Worm (Caenorhabditis elegans) whole organism, mixed stage, embryonic: ENCODE results near the gene lact-6.

Experiments
- M03D4.4 ChIP-seq: sonication (generic microtip); optimal IDR thresholded peaks from 2 replicates; lab custom pipeline; 2017; ENCODE audit warnings: mild to moderate bottlenecking, missing genetic modification characterization, missing compliant biosample characterization
- bed-3 ChIP-seq: fragments of 200-800 bp; sonication (Bioruptor generic); optimal IDR thresholded peaks from 3 replicates; lab custom pipeline; 2018; ENCODE audit warnings: mild to moderate bottlenecking, missing genetic modification characterization, moderate library complexity, missing compliant biosample characterization
- blmp-1 ChIP-seq: fragments of 150-350 bp; optimal IDR thresholded peaks from 2 replicates; lab custom pipeline; 2014; ENCODE audit warnings: missing biosample characterization, missing genetic modification characterization
- ceh-39 ChIP-seq: fragments of 150-350 bp; optimal IDR thresholded peaks from 2 replicates; lab custom pipeline; 2014; ENCODE audit warnings: missing biosample characterization, missing genetic modification characterization
- ceh-83 ChIP-seq: fragments of 200-800 bp; sonication (Bioruptor generic); optimal IDR thresholded peaks from 2 replicates; lab custom pipeline; 2018; ENCODE audit warnings: mild to moderate bottlenecking, missing genetic modification characterization, missing compliant biosample characterization
- cnd-1 ChIP-seq: fragments of 200-800 bp; sonication (Bioruptor generic); optimal IDR thresholded peaks from 2 replicates; lab custom pipeline; 2018; ENCODE audit warnings: mild to moderate bottlenecking, missing genetic modification characterization, missing compliant biosample characterization
- drap-1 ChIP-seq: fragments of 200-800 bp; sonication (Bioruptor generic); optimal IDR thresholded peaks from 3 replicates; lab custom pipeline; 2018; ENCODE audit warnings: mild to moderate bottlenecking, missing genetic modification characterization, missing compliant biosample characterization
- elt-1 ChIP-seq: sonication (generic microtip); optimal IDR thresholded peaks from 2 replicates; lab custom pipeline; 2017; ENCODE audit warnings: missing genetic modification characterization, mild to moderate bottlenecking, missing compliant biosample characterization, antibody characterized with exemption, moderate library complexity, borderline replicate concordance; ENCODE audit not compliant: insufficient read depth
- elt-3 ChIP-seq: fragments of 150-350 bp; optimal IDR thresholded peaks from 2 replicates; lab custom pipeline; 2014; ENCODE audit warnings: missing biosample characterization, missing genetic modification characterization
- flh-1 ChIP-seq: fragments of 200-800 bp; sonication (Bioruptor generic); optimal IDR thresholded peaks from 2 replicates; lab custom pipeline; 2018; ENCODE audit warnings: mild to moderate bottlenecking, missing genetic modification characterization, moderate library complexity, missing compliant biosample characterization
- ham-2 ChIP-seq: fragments of 200-800 bp; sonication (Bioruptor generic); optimal IDR thresholded peaks from 2 replicates; lab custom pipeline; 2018; ENCODE audit warnings: mild to moderate bottlenecking, missing genetic modification characterization, missing compliant biosample characterization
- hlh-1 ChIP-seq: fragments of 150-350 bp; optimal IDR thresholded peaks from 2 replicates; lab custom pipeline; 2014; ENCODE audit warnings: missing biosample characterization, missing genetic modification reagents, missing genetic modification characterization
- lin-13 ChIP-seq: fragments of 150-350 bp; optimal IDR thresholded peaks from 2 replicates; lab custom pipeline; 2014; ENCODE audit warnings: missing biosample characterization, missing genetic modification characterization
- lin-32 ChIP-seq: fragments of 200-800 bp; sonication (Bioruptor generic); optimal IDR thresholded peaks from 2 replicates; lab custom pipeline; 2018; ENCODE audit warnings: mild to moderate bottlenecking, missing genetic modification characterization, missing compliant biosample characterization
- lsy-2 ChIP-seq: fragments of 150-350 bp; optimal IDR thresholded peaks from 2 replicates; lab custom pipeline; 2014; ENCODE audit warnings: missing biosample characterization, missing genetic modification characterization
- mab-5 ChIP-seq: fragments of 150-350 bp; optimal IDR thresholded peaks from 2 replicates; lab custom pipeline; 2014; ENCODE audit warnings: missing biosample characterization, missing genetic modification characterization
- mep-1 ChIP-seq: fragments of 150-350 bp; optimal IDR thresholded peaks from 2 replicates; lab custom pipeline; 2017; ENCODE audit warnings: missing biosample characterization, missing genetic modification reagents, missing genetic modification characterization, inconsistent platforms
- mls-2 ChIP-seq: sonication (generic microtip); optimal IDR thresholded peaks from 2 replicates; lab custom pipeline; 2016; ENCODE audit warnings: mild to moderate bottlenecking, missing genetic modification characterization, moderate library complexity, missing compliant biosample characterization
- nhr-2 ChIP-seq: fragments of 150-350 bp; optimal IDR thresholded peaks from 2 replicates; lab custom pipeline; 2014; ENCODE audit warnings: missing biosample characterization, missing genetic modification characterization
- nhr-237 ChIP-seq: fragments of 150-350 bp; optimal IDR thresholded peaks from 2 replicates; lab custom pipeline; 2014; ENCODE audit warnings: missing biosample characterization, missing genetic modification characterization
- nhr-28 ChIP-seq: fragments of 150-350 bp; optimal IDR thresholded peaks from 2 replicates; lab custom pipeline; 2014; ENCODE audit warnings: missing biosample characterization, missing genetic modification characterization
- pha-4 ChIP-seq: fragments of 150-350 bp; optimal IDR thresholded peaks from 2 replicates; lab custom pipeline; 2018; ENCODE audit warnings: missing biosample characterization, missing genetic modification reagents, missing genetic modification characterization
- sem-2 ChIP-seq: fragments of 200-800 bp; sonication (Bioruptor generic); optimal IDR thresholded peaks from 2 replicates; lab custom pipeline; 2018; ENCODE audit warnings: mild to moderate bottlenecking, missing genetic modification characterization, missing compliant biosample characterization
- snpc-4 ChIP-seq: fragments of 150-350 bp; optimal IDR thresholded peaks from 2 replicates; lab custom pipeline; 2014; ENCODE audit warnings: missing biosample characterization, missing genetic modification characterization
- tbx-8 ChIP-seq: fragments of 200-800 bp; sonication (Bioruptor generic); optimal IDR thresholded peaks from 2 replicates; lab custom pipeline; 2018; ENCODE audit warnings: mild to moderate bottlenecking, missing genetic modification characterization, moderate library complexity, missing compliant biosample characterization
- unc-120 ChIP-seq: sonication (generic microtip); optimal IDR thresholded peaks from 2 replicates; lab custom pipeline; 2017; ENCODE audit warnings: missing genetic modification characterization, missing compliant biosample characterization; ENCODE audit not compliant: poor library complexity, severe bottlenecking
- unc-39 ChIP-seq: fragments of 150-350 bp; optimal IDR thresholded peaks from 2 replicates; lab custom pipeline; 2014; ENCODE audit warnings: missing biosample characterization, missing genetic modification characterization
- unc-62 ChIP-seq: fragments of 150-350 bp; optimal IDR thresholded peaks from 2 replicates; lab custom pipeline; 2014; ENCODE audit warnings: missing biosample characterization, missing genetic modification reagents, missing genetic modification characterization
- ztf-11 ChIP-seq: fragments of 150-350 bp; optimal IDR thresholded peaks from 2 replicates; lab custom pipeline; 2014; ENCODE audit warnings: missing biosample characterization, missing genetic modification characterization

Gene lact-6

DNA sequence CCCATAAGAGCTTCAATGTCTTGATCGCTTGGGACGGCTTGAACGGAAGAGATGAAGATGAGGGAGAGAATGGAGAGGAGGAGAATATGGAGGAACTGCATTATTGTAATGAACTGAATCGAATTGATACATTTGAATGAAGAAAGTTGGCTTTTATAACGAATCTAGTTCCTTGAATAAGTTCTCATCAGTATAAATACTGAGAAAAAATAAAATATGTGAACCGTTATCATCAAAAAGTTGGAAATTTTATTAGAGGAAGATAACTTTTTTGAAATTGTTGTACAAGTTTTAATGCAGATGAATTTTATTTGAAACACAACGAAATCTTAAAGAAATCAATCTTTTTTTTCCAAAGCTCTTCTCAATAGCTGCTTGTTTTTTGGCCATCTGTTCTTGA, 24.2 kb downstream of the lact-6 start, which contains the start of gene T02D1.7:
T02D1.7 (minus strand) TSS at position 101 of the 400 bp plus-strand sequence.
- TF ChIP-seq ceh-39 (tag; lab: Kevin White, UChicago) (no peak), cnd-1 (tag; lab: Kevin White, UChicago) (no peak), unc-120 (tag; lab: Kevin White, UChicago) (no peak), mls-2 (tag; lab: Kevin White, UChicago) (no peak), lin-13 (no peak), lsy-2 (tag; lab: Kevin White, UChicago) (no peak), unc-39 (tag; lab: Kevin White, UChicago) (no peak), blmp-1 (tag; lab: Kevin White, UChicago) (no peak), elt-3 (tag; lab: Kevin White, UChicago) (no peak), elt-1 (tag; lab: Kevin White, UChicago) (no peak), ceh-83 (GFP tag; lab: Kevin White, UChicago) (no peak), pha-4 (tag; lab: Kevin White, UChicago) (no peak), flh-1 (no peak), hlh-1 (tag; lab: Kevin White, UChicago) (no peak), ztf-11 (tag; lab: Kevin White, UChicago) (no peak), mep-1 (tag; lab: Kevin White, UChicago) (no peak)

DNA sequence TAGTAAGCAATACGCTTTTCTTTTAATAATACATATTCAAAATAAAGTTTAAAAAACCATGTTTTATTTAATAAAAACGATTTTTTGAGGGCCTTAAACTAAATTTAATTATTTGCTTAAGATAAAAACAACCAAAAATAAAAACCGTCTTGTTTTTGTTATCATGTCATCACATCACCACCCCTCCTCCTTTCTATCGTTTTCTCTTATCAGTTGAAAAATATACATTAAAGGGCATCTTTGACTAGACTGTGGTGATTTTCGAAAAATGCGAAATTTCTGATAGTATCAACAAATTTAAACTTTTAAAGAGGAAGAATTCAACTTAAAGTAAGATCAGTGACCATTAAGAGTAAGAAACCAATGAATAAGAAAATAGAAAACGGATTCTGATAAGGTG, 25.1 kb downstream of the lact-6 start:
- TF ChIP-seq snpc-4 (no peak), elt-1 (tag; lab: Kevin White, UChicago) (no peak), mls-2 (tag; lab: Kevin White, UChicago) (no peak), elt-3 (tag; lab: Kevin White, UChicago) (no peak), lin-13 (no peak), unc-62 (GFP tag; lab: Kevin White, UChicago) (no peak), ztf-11 (tag; lab: Kevin White, UChicago) (no peak), ham-2 (GFP tag; lab: Kevin White, UChicago) (no peak), unc-39 (tag; lab: Kevin White, UChicago) (no peak), mep-1 (tag; lab: Kevin White, UChicago) (no peak), nhr-2 (no peak), tbx-8 (GFP tag; lab: Kevin White, UChicago) (no peak), bed-3 (GFP tag; lab: Kevin White, UChicago) (no peak), ceh-39 (tag; lab: Kevin White, UChicago) (no peak)

DNA sequence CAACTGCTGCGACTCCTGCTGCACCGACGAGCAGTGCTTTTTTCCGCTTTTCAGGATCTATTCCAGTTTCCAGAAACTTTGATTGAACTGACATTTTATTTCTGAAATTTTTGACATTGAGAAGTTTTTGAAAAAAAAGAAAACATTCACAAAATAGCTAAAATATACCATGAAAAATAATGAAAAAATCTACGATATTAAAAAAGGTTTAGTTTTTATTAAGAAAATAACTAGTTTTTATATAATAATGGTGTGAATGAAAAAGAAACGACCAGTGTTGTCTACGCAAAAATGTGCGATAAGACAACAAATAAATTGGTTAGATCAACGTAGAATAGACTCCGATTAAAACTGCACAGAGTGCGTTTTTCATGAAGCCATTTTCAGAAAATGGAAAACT, 25.7 kb downstream of the lact-6 start, which contains the start of gene pmp-4:
pmp-4 (minus strand) TSS at position 101 of the 400 bp plus-strand sequence.
- TF ChIP-seq snpc-4 (no peak), lin-32 (no peak), mab-5 (tag; lab: Kevin White, UChicago) (no peak), nhr-28 (no peak), flh-1 (no peak), sem-2 (GFP tag; lab: Kevin White, UChicago) (no peak), nhr-2 (no peak), blmp-1 (tag; lab: Kevin White, UChicago) (no peak), ceh-39 (tag; lab: Kevin White, UChicago) (no peak), hlh-1 (tag; lab: Kevin White, UChicago) (no peak)

DNA sequence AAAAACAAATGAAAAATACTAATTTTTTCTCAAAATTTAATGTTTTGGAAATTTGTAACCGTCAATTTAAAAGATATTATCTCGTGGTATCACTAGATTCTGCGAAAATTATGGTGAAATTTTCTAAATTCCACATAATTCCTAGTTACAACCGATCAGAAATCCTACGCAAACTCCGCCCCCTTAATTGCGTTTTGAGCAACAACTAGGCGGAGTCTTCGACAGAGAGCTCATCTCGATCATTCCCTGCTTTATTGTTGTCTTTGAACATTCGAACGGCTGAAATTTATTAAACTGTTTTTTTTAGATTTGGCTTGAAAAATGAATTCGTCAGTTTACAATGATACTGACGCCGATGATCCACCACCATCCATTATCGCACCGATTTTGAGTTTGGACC, 31.7 kb downstream of the lact-6 start, which contains the start of gene T02D1.4:
T02D1.4 (plus strand) TSS at position 301 of the 400 bp plus-strand sequence.
- TF ChIP-seq elt-1 (tag; lab: Kevin White, UChicago) (no peak), pha-4 (tag; lab: Kevin White, UChicago) (no peak)

DNA sequence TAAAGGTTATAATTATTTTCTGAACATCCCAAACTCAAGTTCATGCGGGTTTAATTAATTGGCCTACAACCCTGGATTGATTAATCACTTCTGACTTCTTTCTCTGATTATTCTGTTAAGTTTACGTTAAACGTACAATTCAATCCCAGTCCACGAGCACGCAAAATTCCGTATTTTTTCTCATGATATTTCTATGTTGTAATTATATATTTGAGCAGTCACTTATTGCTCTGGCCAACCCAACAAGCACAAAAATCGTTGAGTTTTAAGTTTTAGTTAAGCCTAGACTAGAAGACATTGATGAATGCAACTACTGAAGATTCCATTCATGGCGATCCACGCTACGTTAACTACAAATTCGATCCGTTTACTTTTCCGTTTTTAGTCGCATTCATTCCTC, 35.3 kb downstream of the lact-6 start, which contains the start of gene sru-15:
sru-15 (plus strand) TSS at position 301 of the 400 bp plus-strand sequence.
- TF ChIP-seq mab-5 (tag; lab: Kevin White, UChicago) (no peak), M03D4.4 (tag; lab: Kevin White, UChicago) (no peak), ztf-11 (tag; lab: Kevin White, UChicago) (no peak), drap-1 (GFP tag; lab: Kevin White, UChicago) (no peak), lin-32 (no peak), blmp-1 (tag; lab: Kevin White, UChicago) (no peak), pha-4 (tag; lab: Kevin White, UChicago) (no peak), cnd-1 (tag; lab: Kevin White, UChicago) (no peak), ceh-39 (tag; lab: Kevin White, UChicago) (no peak), nhr-237 (no peak), flh-1 (no peak), ceh-83 (GFP tag; lab: Kevin White, UChicago) (no peak), mep-1 (tag; lab: Kevin White, UChicago) (no peak), nhr-2 (no peak)
